Fruit fly (Drosophila melanogaster): ENCODE data around the gene CG3106.

CG3106 gene

dm6 chrX:9640690-9641149 lies 22.0 kb downstream of the CG3106 start (continued):
- TF ChIP-seq cwo (GFP tag; optimal IDR thresholded peaks at IDR 0.05) (peak; percentile 97), CG2889 (GFP tag; IDR thresholded peaks at IDR 0.05) (peak; percentile 90), Nf-YC (tag; optimal IDR thresholded peaks at IDR 0.05) (peak; percentile 92), lov (optimal IDR thresholded peaks at IDR 0.05) (no peak), lov (GFP tag; IDR thresholded peaks at IDR 0.05) (peak; percentile 76; the same call in 2 of the 3 replicates), crc (GFP tag; optimal IDR thresholded peaks at IDR 0.05) (peak; percentile 96), HLH4C (GFP tag; IDR thresholded peaks at IDR 0.05; ENCODE audit: partially characterized antibody) (no peak), eyg (GFP tag; optimal IDR thresholded peaks at IDR 0.05) (peak; percentile 96), CG32772 (GFP tag; IDR thresholded peaks at IDR 0.05) (peak; percentile 81), Meics (GFP tag; optimal IDR thresholded peaks at IDR 0.05) (peak; percentile 99), Rx (GFP tag; IDR thresholded peaks at IDR 0.05) (peak; percentile 86), CG6683 (GFP tag; optimal IDR thresholded peaks at IDR 0.05) (peak; percentile 96), zen2 (GFP tag; IDR thresholded peaks at IDR 0.05; ENCODE audit: partially characterized antibody) (no peak), CG3995 (GFP tag; optimal IDR thresholded peaks at IDR 0.05) (peak; percentile 81), prd (optimal IDR thresholded peaks at IDR 0.05) (no peak), prd (GFP tag; IDR thresholded peaks at IDR 0.05) (peak; percentile 88), CG6813 (GFP tag; optimal IDR thresholded peaks at IDR 0.05) (peak; percentile 98), seq (GFP tag; IDR thresholded peaks at IDR 0.05) (peak; percentile 96), CG6765 (GFP tag; optimal IDR thresholded peaks at IDR 0.05) (peak; percentile 99), cad (GFP tag; optimal IDR thresholded peaks at IDR 0.05) (no peak), CG18262 (tag; optimal IDR thresholded peaks at IDR 0.05) (peak; percentile 95), CG31388 (GFP tag; optimal IDR thresholded peaks at IDR 0.05) (peak; percentile 81), CG12155 (GFP tag; optimal IDR thresholded peaks at IDR 0.05) (peak; percentile 93), tna (GFP tag; IDR thresholded peaks at IDR 0.05; ENCODE audit: partially characterized antibody) (no peak), CG12236 (GFP tag; optimal IDR thresholded peaks at IDR 0.05) (peak; percentile 87), toy (GFP tag; IDR thresholded peaks at IDR 0.05) (peak; percentile 89), Dip2 (GFP tag; IDR thresholded peaks at IDR 0.05) (peak; percentile 18; the same call in 1 of the 2 replicates), HmgD (GFP tag; optimal IDR thresholded peaks at IDR 0.05) (peak; percentile 87), zen (tag; optimal IDR thresholded peaks at IDR 0.05) (peak; percentile 89), CG3065 (GFP tag; optimal IDR thresholded peaks at IDR 0.05) (peak; percentile 67), CHES-1-like (GFP tag; optimal IDR thresholded peaks at IDR 0.05) (peak; percentile 95), exex (tag; optimal IDR thresholded peaks at IDR 0.05) (peak; percentile 93), Bgb (GFP tag; IDR thresholded peaks at IDR 0.05; ENCODE audit: partially characterized antibody) (no peak; the same call in 1 of the 2 replicates), Opbp (GFP tag; IDR thresholded peaks at IDR 0.05; ENCODE audit: partially characterized antibody) (no peak), fu2 (GFP tag; optimal IDR thresholded peaks at IDR 0.05) (peak; percentile 90), CG11723 (GFP tag; optimal IDR thresholded peaks at IDR 0.05) (peak; percentile 95), Lhr (GFP tag; optimal IDR thresholded peaks at IDR 0.05) (peak; percentile 62), stwl (tag; optimal IDR thresholded peaks at IDR 0.05) (peak; percentile 12), Ssrp (tag; optimal IDR thresholded peaks at IDR 0.05) (peak; percentile 91), emc (GFP tag; optimal IDR thresholded peaks at IDR 0.05) (peak; percentile 87), CG33557 (GFP tag; optimal IDR thresholded peaks at IDR 0.05) (peak; percentile 77), ATbp (GFP tag; optimal IDR thresholded peaks at IDR 0.05) (peak; percentile 94), CG4328 (GFP tag; optimal IDR thresholded peaks at IDR 0.05) (peak; percentile 98), CG7928 (GFP tag; optimal IDR thresholded peaks at IDR 0.05) (peak; percentile 82), NC2α (GFP tag; optimal IDR thresholded peaks at IDR 0.05) (peak; percentile 83), nerfin-1 (tag; optimal IDR thresholded peaks at IDR 0.05) (peak; percentile 96), Dip3 (GFP tag; optimal IDR thresholded peaks at IDR 0.05) (peak; percentile 97), CG15479 (GFP tag; optimal IDR thresholded peaks at IDR 0.05) (no peak), corto (GFP tag; optimal IDR thresholded peaks at IDR 0.05) (peak; percentile 67), Hr51 (GFP tag; optimal IDR thresholded peaks at IDR 0.05) (peak; percentile 91 to 99)
